Worm (Caenorhabditis elegans) whole organism, L4/young adult: ENCODE data around the gene D2045.8.

Source experiments
- W03F9.2 ChIP-seq: fragments of 150-350 bp; optimal IDR thresholded peaks from 2 replicates; lab custom pipeline; 2014; ENCODE audit warnings: missing biosample characterization, missing genetic modification characterization
- dao-5 ChIP-seq: sonication (generic microtip); optimal IDR thresholded peaks from 2 replicates; lab custom pipeline; 2016; ENCODE audit warnings: missing genotype, missing genetic modification characterization, moderate library complexity, missing compliant biosample characterization
- him-1 ChIP-seq: sonication (generic microtip); optimal IDR thresholded peaks from 2 replicates; lab custom pipeline; 2016; ENCODE audit warnings: missing genotype, missing genetic modification reagents, missing genetic modification characterization, missing compliant biosample characterization

- TF ChIP-seq him-1 (tag; lab: Kevin White, UChicago) (no peak), dao-5 (no peak), W03F9.2 (tag; lab: Kevin White, UChicago) (no peak)
Measured at ce11 chrIII:10518884-10519283, 36.8 kb downstream of the D2045.8 start.
